Worm (Caenorhabditis elegans): ENCODE data around the gene tbce-1.

The tbce-1 gene

ce11 chrIV:8328913-8329312, 34.4 kb downstream of the tbce-1 start, which contains the start of gene F35H10.2:
Gene F35H10.2 (plus strand): TSS chrIV:8329213.
- TF ChIP-seq fos-1 (tag; optimal IDR thresholded peaks at IDR 0.05): no peak
- no peak for TF ChIP-seq nhr-25 (tag; optimal IDR thresholded peaks at IDR 0.05)
- no peak for TF ChIP-seq R02D3.7 (tag; optimal IDR thresholded peaks at IDR 0.05)
- no peak for TF ChIP-seq ceh-28 (tag; optimal IDR thresholded peaks at IDR 0.05)
- TF ChIP-seq ama-1 (optimal IDR thresholded peaks at IDR 0.05): no peak
- TF ChIP-seq nfya-1 (tag; optimal IDR thresholded peaks at IDR 0.05; ENCODE audit: insufficient read depth): no peak
- no peak for TF ChIP-seq nhr-11 (tag; optimal IDR thresholded peaks at IDR 0.05)
- no peak for TF ChIP-seq nhr-12 (tag; optimal IDR thresholded peaks at IDR 0.05)
- TF ChIP-seq nhr-76 (tag; optimal IDR thresholded peaks at IDR 0.05): no peak
- no peak for TF ChIP-seq unc-62 (GFP tag; optimal IDR thresholded peaks at IDR 0.05)
- TF ChIP-seq pha-4 (tag; optimal IDR thresholded peaks at IDR 0.05): no peak
- no peak for TF ChIP-seq skn-1 (tag; optimal IDR thresholded peaks at IDR 0.05)
- TF ChIP-seq tbx-2 (tag; optimal IDR thresholded peaks at IDR 0.05): no peak
- TF ChIP-seq hmg-11 (tag; optimal IDR thresholded peaks at IDR 0.05): no peak
- TF ChIP-seq ceh-82 (tag; optimal IDR thresholded peaks at IDR 0.05): no peak

ce11 chrIV:8332526-8332925, 38.0 kb downstream of the tbce-1 start, which contains the start of gene lys-10:
Gene lys-10 (plus strand): TSS chrIV:8332826.
- TF ChIP-seq unc-62 (GFP tag; optimal IDR thresholded peaks at IDR 0.05) (no peak), mml-1 (tag; optimal IDR thresholded peaks at IDR 0.05) (no peak), lin-15B (tag; optimal IDR thresholded peaks at IDR 0.05) (no peak), mdl-1 (tag; optimal IDR thresholded peaks at IDR 0.05) (no peak), nhr-28 (tag; optimal IDR thresholded peaks at IDR 0.05) (no peak), snpc-4 (tag; optimal IDR thresholded peaks at IDR 0.05) (no peak), jun-1 (tag; optimal IDR thresholded peaks at IDR 0.05) (no peak), ceh-82 (tag; optimal IDR thresholded peaks at IDR 0.05) (no peak), daf-12 (tag; optimal IDR thresholded peaks at IDR 0.05) (no peak), nhr-11 (tag; optimal IDR thresholded peaks at IDR 0.05) (no peak), skn-1 (tag; optimal IDR thresholded peaks at IDR 0.05) (no peak), fos-1 (tag; optimal IDR thresholded peaks at IDR 0.05) (no peak), tbx-2 (tag; optimal IDR thresholded peaks at IDR 0.05) (no peak), nfya-1 (tag; optimal IDR thresholded peaks at IDR 0.05; ENCODE audit: insufficient read depth) (no peak), nhr-77 (tag; optimal IDR thresholded peaks at IDR 0.05) (no peak), egl-5 (tag; optimal IDR thresholded peaks at IDR 0.05) (no peak), unc-39 (tag; optimal IDR thresholded peaks at IDR 0.05) (no peak), ama-1 (optimal IDR thresholded peaks at IDR 0.05) (no peak), ceh-9 (tag; optimal IDR thresholded peaks at IDR 0.05) (no peak)

ce11 chrIV:8333034-8333433, 38.5 kb downstream of the tbce-1 start:
- no peak for TF ChIP-seq nhr-67 (tag; optimal IDR thresholded peaks at IDR 0.05)

ce11 chrIV:8333554-8333953, 39.1 kb downstream of the tbce-1 start:
- no peak for TF ChIP-seq unc-39 (tag; optimal IDR thresholded peaks at IDR 0.05)
- no peak for TF ChIP-seq R02D3.7 (tag; optimal IDR thresholded peaks at IDR 0.05)
- no peak for TF ChIP-seq fos-1 (tag; optimal IDR thresholded peaks at IDR 0.05)
- no peak for TF ChIP-seq tbx-2 (tag; optimal IDR thresholded peaks at IDR 0.05)
- no peak for TF ChIP-seq ztf-4 (tag; optimal IDR thresholded peaks at IDR 0.05)
- no peak for TF ChIP-seq lsy-12 (tag; optimal IDR thresholded peaks at IDR 0.05)
- no peak for TF ChIP-seq fkh-10 (GFP tag; optimal IDR thresholded peaks at IDR 0.05)
- no peak for TF ChIP-seq aly-2 (tag; optimal IDR thresholded peaks at IDR 0.05)
- TF ChIP-seq ama-1 (optimal IDR thresholded peaks at IDR 0.05): no peak
- no peak for TF ChIP-seq ZK546.5 (tag; optimal IDR thresholded peaks at IDR 0.05)
- TF ChIP-seq pqm-1 (tag; optimal IDR thresholded peaks at IDR 0.05): no peak
- TF ChIP-seq eor-1 (tag; optimal IDR thresholded peaks at IDR 0.05): no peak

- TF ChIP-seq lsy-12 (tag; optimal IDR thresholded peaks at IDR 0.05) (no peak), jun-1 (tag; optimal IDR thresholded peaks at IDR 0.05) (no peak), eor-1 (tag; optimal IDR thresholded peaks at IDR 0.05) (no peak), hmg-11 (tag; optimal IDR thresholded peaks at IDR 0.05) (no peak), ztf-4 (tag; optimal IDR thresholded peaks at IDR 0.05) (no peak), aly-2 (tag; optimal IDR thresholded peaks at IDR 0.05) (no peak), unc-62 (GFP tag; optimal IDR thresholded peaks at IDR 0.05) (no peak), R02D3.7 (tag; optimal IDR thresholded peaks at IDR 0.05) (no peak), ama-1 (optimal IDR thresholded peaks at IDR 0.05) (no peak), ceh-28 (tag; optimal IDR thresholded peaks at IDR 0.05) (no peak), nhr-77 (tag; optimal IDR thresholded peaks at IDR 0.05) (no peak), egl-27 (tag; optimal IDR thresholded peaks at IDR 0.05) (no peak), elt-1 (tag; optimal IDR thresholded peaks at IDR 0.05) (no peak)
Measured at ce11 chrIV:8333954-8333987, 39.3 kb downstream of the tbce-1 start, which contains the start of gene his-31. Gene his-31 (minus strand): TSS chrIV:8333983.
